Worm (Caenorhabditis elegans): Measurements from ENCODE around the gene met-2.
A peak's percentile ranks its signal among the peaks of the same experiment; 100 is the strongest.

Gene met-2

DNA sequence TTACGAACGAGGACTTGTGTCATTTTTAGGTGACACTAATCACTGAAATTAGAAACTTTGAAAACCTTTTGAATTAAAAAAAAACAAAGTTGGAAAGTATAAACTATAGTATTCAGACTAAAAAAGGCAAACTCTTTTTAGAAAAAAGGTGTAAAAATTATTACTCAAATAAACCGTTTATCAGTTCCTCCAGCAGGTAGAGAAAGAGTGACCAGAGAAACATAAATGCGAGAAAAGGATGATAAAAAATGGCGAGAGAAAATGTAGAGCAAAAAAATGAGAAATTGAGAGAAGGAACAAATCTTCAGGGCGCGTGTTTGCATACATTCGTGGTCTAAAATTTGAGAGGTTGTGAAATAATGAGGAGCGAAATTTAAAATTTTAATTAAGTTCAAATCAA, 26.8 kb downstream of the met-2 start, which contains the start of gene lap-1:
lap-1 (minus strand) TSS at position 42 of the 400 bp plus-strand sequence.
- TF ChIP-seq elt-2 (tag; optimal IDR thresholded peaks at IDR 0.05) (peak; percentile 40), fkh-2 (tag; optimal IDR thresholded peaks at IDR 0.05) (no peak), nhr-23 (tag; optimal IDR thresholded peaks at IDR 0.05) (no peak), nhr-237 (tag; optimal IDR thresholded peaks at IDR 0.05) (no peak), eor-1 (tag; optimal IDR thresholded peaks at IDR 0.05) (no peak), mml-1 (tag; optimal IDR thresholded peaks at IDR 0.05) (no peak), pha-4 (tag; optimal IDR thresholded peaks at IDR 0.05) (peak; percentile 18), aly-2 (tag; optimal IDR thresholded peaks at IDR 0.05) (no peak), zag-1 (tag; optimal IDR thresholded peaks at IDR 0.05) (no peak), unc-39 (tag; optimal IDR thresholded peaks at IDR 0.05) (no peak), nhr-28 (tag; optimal IDR thresholded peaks at IDR 0.05) (no peak), nhr-67 (tag; optimal IDR thresholded peaks at IDR 0.05) (no peak), ceh-9 (tag; optimal IDR thresholded peaks at IDR 0.05) (no peak), nhr-11 (tag; optimal IDR thresholded peaks at IDR 0.05) (no peak), R02D3.7 (tag; optimal IDR thresholded peaks at IDR 0.05) (no peak), ztf-4 (tag; optimal IDR thresholded peaks at IDR 0.05) (no peak), skn-1 (tag; optimal IDR thresholded peaks at IDR 0.05) (no peak), nhr-77 (tag; optimal IDR thresholded peaks at IDR 0.05) (no peak), lsy-12 (tag; optimal IDR thresholded peaks at IDR 0.05) (no peak), ceh-82 (tag; optimal IDR thresholded peaks at IDR 0.05) (no peak), pqm-1 (tag; optimal IDR thresholded peaks at IDR 0.05) (peak; percentile 7), egl-5 (tag; optimal IDR thresholded peaks at IDR 0.05) (no peak), nhr-76 (tag; optimal IDR thresholded peaks at IDR 0.05) (no peak), daf-12 (tag; optimal IDR thresholded peaks at IDR 0.05) (no peak)

ce11 chrIII:8402633-8403032, 27.5 kb downstream of the met-2 start:
- TF ChIP-seq nhr-77 (tag; optimal IDR thresholded peaks at IDR 0.05) (no peak), unc-62 (GFP tag; optimal IDR thresholded peaks at IDR 0.05) (no peak), nhr-25 (tag; optimal IDR thresholded peaks at IDR 0.05) (no peak), egl-5 (tag; optimal IDR thresholded peaks at IDR 0.05) (no peak), egl-27 (tag; optimal IDR thresholded peaks at IDR 0.05) (no peak), nhr-76 (tag; optimal IDR thresholded peaks at IDR 0.05) (no peak)

- TF ChIP-seq mml-1 (tag; optimal IDR thresholded peaks at IDR 0.05): no peak
These were observed 28.4 kb downstream of the met-2 start, which contains the start of gene cutc-1 for ce11 chrIII:8403507-8403906. TSS of gene cutc-1 (minus strand) at chrIII:8403607.

DNA sequence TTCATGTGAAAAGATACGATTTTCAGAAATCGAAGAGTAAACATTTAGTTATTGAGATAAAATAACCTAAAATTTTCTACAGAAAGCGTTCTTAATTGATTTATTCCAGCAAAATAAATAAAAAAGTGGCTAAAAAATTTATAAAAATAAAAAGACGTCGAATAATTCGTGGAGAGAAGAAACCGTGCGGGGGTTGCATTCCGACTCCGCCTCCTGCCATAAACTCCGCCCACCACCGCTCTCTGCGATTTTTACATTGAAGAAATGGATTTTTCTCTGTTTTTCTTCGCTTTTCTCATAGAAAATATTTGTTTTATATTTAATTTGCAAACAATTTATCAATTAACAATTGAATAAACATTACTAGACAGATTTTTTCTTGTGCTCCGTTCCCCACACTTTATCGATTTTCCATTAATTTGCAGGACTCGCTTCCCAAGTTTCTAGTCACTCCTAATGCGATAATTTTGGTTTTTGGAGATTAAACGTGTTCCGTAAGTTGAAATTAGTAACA, 30.4 kb downstream of the met-2 start, which contains the start of the genes ubxn-4 and cyy-1:
ubxn-4 (minus strand) TSS at position 114 of the 514 bp plus-strand sequence.
cyy-1 (plus strand) TSS at position 426 of the 514 bp plus-strand sequence.
- TF ChIP-seq hmg-11 (tag; optimal IDR thresholded peaks at IDR 0.05) (peak; percentile 29), unc-62 (GFP tag; optimal IDR thresholded peaks at IDR 0.05) (no peak), nhr-77 (tag; optimal IDR thresholded peaks at IDR 0.05) (no peak), nfya-1 (tag; optimal IDR thresholded peaks at IDR 0.05; ENCODE audit: insufficient read depth) (peak; percentile 66)

DNA sequence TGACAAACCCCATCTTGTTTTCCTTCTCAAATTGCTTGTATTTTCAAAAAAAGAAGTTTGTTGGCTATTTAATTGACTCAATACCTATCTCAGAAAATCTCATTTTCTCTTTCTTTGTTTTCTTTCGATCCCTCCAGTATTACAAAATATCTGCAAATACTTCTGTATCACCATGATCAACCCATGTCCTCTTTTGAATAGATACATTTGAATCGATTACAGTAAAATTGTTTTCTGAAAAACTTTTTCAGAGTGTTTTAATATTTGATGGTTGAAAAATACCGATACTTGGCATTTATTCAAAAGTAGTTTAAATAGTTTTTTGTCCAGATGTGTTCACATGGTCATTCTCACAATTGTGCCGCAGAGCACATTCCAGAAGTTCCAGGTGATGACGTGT, 34.1 kb downstream of the met-2 start, which contains the start of gene ZK353.9:
ZK353.9 (plus strand) TSS at position 331 of the 400 bp plus-strand sequence.
- TF ChIP-seq hmg-11 (tag; optimal IDR thresholded peaks at IDR 0.05) (no peak), pha-4 (tag; optimal IDR thresholded peaks at IDR 0.05) (no peak), eor-1 (tag; optimal IDR thresholded peaks at IDR 0.05) (no peak), nhr-43 (tag; optimal IDR thresholded peaks at IDR 0.05; ENCODE audit: poor library complexity, severe bottlenecking) (no peak), lin-15B (tag; optimal IDR thresholded peaks at IDR 0.05) (no peak), nhr-28 (tag; optimal IDR thresholded peaks at IDR 0.05) (no peak), ZK546.5 (tag; optimal IDR thresholded peaks at IDR 0.05) (no peak), daf-12 (tag; optimal IDR thresholded peaks at IDR 0.05) (no peak), nhr-12 (tag; optimal IDR thresholded peaks at IDR 0.05) (no peak), nfya-1 (tag; optimal IDR thresholded peaks at IDR 0.05; ENCODE audit: insufficient read depth) (no peak)
